Fruit fly (Drosophila melanogaster) whole organism, adult: ENCODE results near the gene Ubr1.

Experiments
- CG11617 ChIP-seq: fragments of 200-800 bp; sonication (Bioruptor generic); optimal IDR thresholded peaks from 2 replicates; lab custom pipeline; 2017; ENCODE audit warnings: mild to moderate bottlenecking, missing biosample characterization, missing genetic modification reagents, missing genetic modification characterization
- CG12768 ChIP-seq: fragments of 200-800 bp; sonication (Bioruptor generic); optimal IDR thresholded peaks from 2 replicates; lab custom pipeline; 2017; ENCODE audit warnings: missing biosample characterization, missing genetic modification characterization, mild to moderate bottlenecking, moderate library complexity, missing genetic modification reagents
- CG14711 ChIP-seq: fragments of 200-800 bp; sonication (Bioruptor generic); optimal IDR thresholded peaks from 2 replicates; lab custom pipeline; 2018; ENCODE audit warnings: missing biosample characterization, mild to moderate bottlenecking, missing genetic modification characterization, moderate library complexity
- CG5204 ChIP-seq: fragments of 200-800 bp; sonication (Bioruptor generic); optimal IDR thresholded peaks from 2 replicates; lab custom pipeline; 2016; ENCODE audit warnings: missing biosample characterization, missing genetic modification characterization
- CG7101 ChIP-seq: fragments of 200-800 bp; sonication (Bioruptor generic); optimal IDR thresholded peaks from 2 replicates; lab custom pipeline; 2018; ENCODE audit warnings: missing biosample characterization, mild to moderate bottlenecking, missing genetic modification characterization, moderate library complexity
- Mnt ChIP-seq: fragments of 200-800 bp; sonication (Bioruptor generic); optimal IDR thresholded peaks from 2 replicates; lab custom pipeline; 2016; ENCODE audit warnings: missing biosample characterization, mild to moderate bottlenecking, missing genetic modification characterization
- cic ChIP-seq: fragments of 200-800 bp; sonication (Bioruptor generic); optimal IDR thresholded peaks from 2 replicates; lab custom pipeline; 2017; ENCODE audit warnings: missing biosample characterization, mild to moderate bottlenecking, missing genetic modification characterization, moderate library complexity
- kay ChIP-seq: fragments of 200-800 bp; sonication (Bioruptor generic); peaks from one replicate; lab custom pipeline; 2016; ENCODE audit warnings: missing biosample characterization, missing genetic modification characterization, borderline replicate concordance
- ovo ChIP-seq: fragments of 200-800 bp; sonication (Bioruptor generic); optimal IDR thresholded peaks from 2 replicates; lab custom pipeline; 2016; ENCODE audit warnings: missing biosample characterization, missing genetic modification characterization
- pad ChIP-seq: fragments of 200-800 bp; sonication (Bioruptor generic); optimal IDR thresholded peaks from 3 replicates; lab custom pipeline; 2017; ENCODE audit warnings: missing biosample characterization, missing genetic modification characterization, mild to moderate bottlenecking, moderate library complexity, missing genetic modification reagents
- tj ChIP-seq: fragments of 200-800 bp; sonication (Bioruptor generic); optimal IDR thresholded peaks from 3 replicates; lab custom pipeline; 2017; ENCODE audit warnings: missing biosample characterization, mild to moderate bottlenecking, missing genetic modification characterization, moderate library complexity

DNA sequence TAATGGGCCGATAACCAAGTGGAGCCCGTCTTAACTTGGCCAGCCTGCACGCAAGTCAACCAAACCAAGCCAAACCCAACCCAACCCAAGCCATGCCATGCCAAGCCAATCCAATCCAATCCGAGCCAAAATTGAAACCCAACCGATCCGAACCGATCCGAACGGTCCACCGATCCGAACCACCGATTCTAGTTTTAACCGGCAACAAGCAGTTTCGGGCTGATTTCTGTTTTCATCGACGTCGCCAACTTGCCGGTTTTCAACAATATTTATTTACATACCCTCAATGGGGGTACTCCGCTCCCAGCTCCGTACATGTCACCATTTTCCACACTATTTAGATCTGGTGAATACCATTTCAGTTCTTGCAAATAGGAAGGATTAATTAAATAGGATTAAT is 61.5 kb downstream of the Ubr1 start:
- TF ChIP-seq kay (GFP tag; lab: Kevin White, UChicago) (no peak), tj (GFP tag; lab: Kevin White, UChicago) (no peak), pad (GFP tag; lab: Kevin White, UChicago) (no peak), CG5204 (no peak), ovo (no peak), cic (no peak), Mnt (GFP tag; lab: Kevin White, UChicago) (no peak), CG14711 (tag; lab: Kevin White, UChicago) (no peak), CG12768 (GFP tag; lab: Kevin White, UChicago) (no peak), CG11617 (GFP tag; lab: Kevin White, UChicago) (no peak), CG7101 (tag; lab: Kevin White, UChicago) (no peak)
